Worm (Caenorhabditis elegans): ENCODE results near the gene Y43F8B.18.

Y43F8B.18 gene

DNA sequence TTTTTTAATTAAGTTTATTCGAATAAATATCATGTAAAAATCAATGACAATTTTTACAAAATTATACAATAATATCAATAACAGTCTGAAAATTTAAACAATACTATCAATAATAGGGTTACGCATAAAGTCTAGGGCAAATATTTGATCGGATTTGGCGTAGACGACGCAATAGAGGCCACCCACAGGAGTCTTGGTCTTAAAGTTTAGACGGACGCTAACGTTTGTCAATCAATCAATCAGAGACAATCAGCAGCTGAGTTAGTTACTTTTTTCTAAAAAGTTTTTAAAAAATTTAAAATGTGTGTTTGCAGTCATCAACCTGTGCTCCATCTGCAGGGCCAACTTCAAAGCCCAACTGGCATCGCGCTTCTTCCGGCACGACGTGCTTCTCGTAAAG lies 5.5 kb downstream of the Y43F8B.18 start, which contains the start of gene Y43F8B.29:
Y43F8B.29 (plus strand) TSS at position 301 of the 400 bp plus-strand sequence.
- TF ChIP-seq nfya-1 (tag; optimal IDR thresholded peaks at IDR 0.05; ENCODE audit: borderline replicate concordance, insufficient read depth) (no peak), ztf-25 (GFP tag; IDR thresholded peaks at IDR 0.05) (no peak), ceh-91 (GFP tag; IDR thresholded peaks at IDR 0.05) (no peak), D2030.7 (GFP tag; IDR thresholded peaks at IDR 0.05) (no peak), ets-4 (GFP tag; optimal IDR thresholded peaks at IDR 0.05) (no peak), ccch-3 (GFP tag; optimal IDR thresholded peaks at IDR 0.05) (no peak), hsf-1 (GFP tag; IDR thresholded peaks at IDR 0.05) (no peak), lsy-27 (tag; optimal IDR thresholded peaks at IDR 0.05; ENCODE audit: borderline replicate concordance, insufficient read depth) (no peak), lin-35 (GFP tag; optimal IDR thresholded peaks at IDR 0.05) (no peak), ceh-40 (GFP tag; IDR thresholded peaks at IDR 0.05) (no peak), nhr-80 (tag; optimal IDR thresholded peaks at IDR 0.05) (no peak), dpff-1 (tag; optimal IDR thresholded peaks at IDR 0.05) (no peak), hrde-1 (tag; optimal IDR thresholded peaks at IDR 0.05; ENCODE audit: borderline replicate concordance) (no peak), aptf-3 (GFP tag; IDR thresholded peaks at IDR 0.05) (no peak), Y67H2A.10 (GFP tag; conservative IDR thresholded peaks at IDR 0.05) (no peak), tlf-1 (GFP tag; optimal IDR thresholded peaks at IDR 0.05) (no peak), F57A8.1 (GFP tag; optimal IDR thresholded peaks at IDR 0.05) (no peak), madf-8 (GFP tag; conservative IDR thresholded peaks at IDR 0.05) (no peak)

DNA sequence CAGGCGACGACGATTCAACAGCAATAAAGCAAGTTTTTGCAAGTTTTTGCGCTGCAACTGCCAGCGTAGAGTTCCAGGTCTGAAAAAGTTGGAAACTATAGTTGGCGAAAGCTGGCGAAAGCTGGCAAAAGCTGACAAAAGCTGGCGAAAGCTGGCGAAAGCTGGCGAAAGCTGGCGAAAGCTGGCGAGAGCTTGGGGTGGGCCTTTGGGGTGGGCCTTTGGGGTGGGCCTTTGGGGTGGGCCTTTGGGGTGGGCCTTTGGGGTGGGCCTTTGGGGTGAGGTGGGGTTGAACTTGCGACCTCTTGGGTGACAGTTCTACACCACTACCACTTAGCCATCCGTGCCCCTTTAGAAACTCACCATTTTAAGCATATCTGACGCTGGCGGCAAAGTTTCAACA lies 9.4 kb downstream of the Y43F8B.18 start:
- TF ChIP-seq ztf-28 (GFP tag; IDR thresholded peaks at IDR 0.05) (0 out of 2 replicates have a peak, but pooled peaks have one; percentile 36), rpc-1 (optimal IDR thresholded peaks at IDR 0.05) (no peak), rpc-1 (tag; optimal IDR thresholded peaks at IDR 0.05) (peak; percentile 22), ekl-4 (GFP tag; IDR thresholded peaks at IDR 0.05) (no peak), egrh-3 (GFP tag; IDR thresholded peaks at IDR 0.05) (peak; percentile 72; the same call in 1 of the 2 replicates), mcd-1 (GFP tag; IDR thresholded peaks at IDR 0.05) (0 out of 2 replicates have a peak, but pooled peaks have one; percentile 11), zfh-2 (GFP tag; conservative IDR thresholded peaks at IDR 0.05) (peak; percentile 83), bed-1 (GFP tag; IDR thresholded peaks at IDR 0.05) (no peak)

DNA sequence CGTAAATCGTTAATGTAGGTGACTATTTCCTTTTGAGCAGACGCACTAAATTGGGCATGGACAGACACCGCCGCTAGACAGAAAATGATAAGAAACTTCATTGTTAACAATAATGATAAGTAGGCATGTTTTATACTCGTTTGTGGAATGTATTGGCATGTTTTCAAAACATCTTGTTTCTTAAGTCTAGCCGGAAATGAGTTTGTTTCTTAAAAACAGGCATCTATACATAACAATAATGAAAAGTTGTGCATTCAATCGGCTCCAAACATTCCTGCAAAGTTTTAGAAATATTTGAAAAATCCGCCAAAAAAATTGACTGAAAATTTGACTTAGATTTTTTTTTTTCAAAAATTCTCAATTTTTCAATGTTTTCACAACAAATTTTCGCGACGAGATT lies 9.8 kb downstream of the Y43F8B.18 start, which contains the start of gene scl-21:
scl-21 (minus strand) TSS at position 101 of the 400 bp plus-strand sequence.
- TF ChIP-seq egl-44 (GFP tag; IDR thresholded peaks at IDR 0.05) (no peak), let-607 (tag; optimal IDR thresholded peaks at IDR 0.05) (no peak), K12H6.12 (tag; optimal IDR thresholded peaks at IDR 0.05) (no peak), ceh-91 (GFP tag; IDR thresholded peaks at IDR 0.05) (no peak), B0261.1 (tag; optimal IDR thresholded peaks at IDR 0.05) (no peak), F33H1.4 (GFP tag; IDR thresholded peaks at IDR 0.05) (no peak), die-1 (tag; optimal IDR thresholded peaks at IDR 0.05) (no peak), snpc-3.4 (tag; optimal IDR thresholded peaks at IDR 0.05) (no peak), B0035.1 (tag; optimal IDR thresholded peaks at IDR 0.05) (no peak), aptf-3 (GFP tag; IDR thresholded peaks at IDR 0.05) (no peak), C17E4.6 (GFP tag; IDR thresholded peaks at IDR 0.05) (no peak), ZK185.1 (tag; optimal IDR thresholded peaks at IDR 0.05; ENCODE audit: poor library complexity, severe bottlenecking) (no peak), nhr-90 (tag; optimal IDR thresholded peaks at IDR 0.05) (no peak), hmg-1.2 (GFP tag; IDR thresholded peaks at IDR 0.05) (no peak), aptf-2 (GFP tag; conservative IDR thresholded peaks at IDR 0.05) (no peak), F37B4.10 (GFP tag; IDR thresholded peaks at IDR 0.05) (no peak), ceh-40 (GFP tag; IDR thresholded peaks at IDR 0.05) (no peak), B0019.2 (GFP tag; conservative IDR thresholded peaks at IDR 0.05) (no peak), B0336.3 (GFP tag; IDR thresholded peaks at IDR 0.05) (no peak)

Measured in whole organism, young adult.